Worm (Caenorhabditis elegans) whole organism, L2 larva: Measurements from ENCODE around the gene mex-1.

Experiments used
- F13H6.1 ChIP-seq: sonication (generic microtip); optimal IDR thresholded peaks from 2 replicates; lab custom pipeline; 2016; ENCODE audit warnings: missing genetic modification characterization, missing compliant biosample characterization
- aly-2 ChIP-seq: fragments of 150-350 bp; optimal IDR thresholded peaks from 2 replicates; lab custom pipeline; 2014; ENCODE audit warnings: missing biosample characterization, missing genetic modification characterization
- egl-27 ChIP-seq: sonication (generic microtip); optimal IDR thresholded peaks from 3 replicates; lab custom pipeline; 2017; ENCODE audit warnings: missing biosample characterization, missing genetic modification reagents, missing genetic modification characterization
- elt-1 ChIP-seq: fragments of 150-350 bp; optimal IDR thresholded peaks from 2 replicates; lab custom pipeline; 2014; ENCODE audit warnings: missing biosample characterization, missing genetic modification characterization
- lsy-2 ChIP-seq, 2 experiments: fragments of 150-350 bp in 1 of 2; sonication (generic microtip) in 1 of 2; optimal IDR thresholded peaks; 2 replicates each; lab custom pipeline; 2014 to 2017; ENCODE audit warnings: missing biosample characterization in 2 of 2, missing genetic modification characterization in 2 of 2
- mab-5 ChIP-seq: fragments of 150-350 bp; optimal IDR thresholded peaks from 2 replicates; lab custom pipeline; 2014; ENCODE audit warnings: missing biosample characterization, missing genetic modification characterization
- nhr-11 ChIP-seq: fragments of 150-350 bp; optimal IDR thresholded peaks from 2 replicates; lab custom pipeline; 2014; ENCODE audit warnings: missing biosample characterization, missing genetic modification characterization
- nhr-12 ChIP-seq: fragments of 150-350 bp; optimal IDR thresholded peaks from 2 replicates; lab custom pipeline; 2014; ENCODE audit warnings: missing biosample characterization, missing genetic modification characterization
- nhr-129 ChIP-seq: fragments of 150-350 bp; optimal IDR thresholded peaks from 2 replicates; lab custom pipeline; 2014; ENCODE audit warnings: missing biosample characterization, missing genetic modification characterization
- nhr-237 ChIP-seq: fragments of 150-350 bp; optimal IDR thresholded peaks from 2 replicates; lab custom pipeline; 2014; ENCODE audit warnings: missing biosample characterization, missing genetic modification characterization
- nhr-25 ChIP-seq: fragments of 150-350 bp; sonication (generic microtip); optimal IDR thresholded peaks from 3 replicates; lab custom pipeline; 2014; ENCODE audit warnings: missing biosample characterization, missing genetic modification characterization
- sma-3 ChIP-seq: sonication (generic microtip); optimal IDR thresholded peaks from 2 replicates; lab custom pipeline; 2016; ENCODE audit warnings: missing genetic modification reagents, missing genetic modification characterization, missing compliant biosample characterization
- ztf-11 ChIP-seq: sonication (generic microtip); optimal IDR thresholded peaks from 2 replicates; lab custom pipeline; 2017; ENCODE audit warnings: missing biosample characterization, missing genetic modification characterization

ce11 chrII:11964847-11965246 is 3.6 kb upstream of the mex-1 start:
- TF ChIP-seq nhr-12 (no peak), egl-27 (tag; lab: Kevin White, UChicago) (no peak), lsy-2 (tag; optimal IDR thresholded peaks at IDR 0.05; lab: Kevin White, UChicago) (no peak), elt-1 (tag; lab: Kevin White, UChicago) (no peak), ztf-11 (tag; lab: Kevin White, UChicago) (no peak), nhr-237 (tag; lab: Kevin White, UChicago) (no peak), nhr-11 (no peak), nhr-129 (tag; lab: Kevin White, UChicago) (peak; percentile 3), sma-3 (GFP tag; lab: Kevin White, UChicago) (no peak), mab-5 (tag; lab: Kevin White, UChicago) (no peak), nhr-25 (tag; lab: Kevin White, UChicago) (no peak), F13H6.1 (tag; lab: Kevin White, UChicago) (no peak), aly-2 (tag; lab: Kevin White, UChicago) (no peak)
